Worm (Caenorhabditis elegans) whole organism, L4/young adult: ENCODE results near the gene C24B5.4.

Source experiments
- dao-5 ChIP-seq: sonication (generic microtip); optimal IDR thresholded peaks from 2 replicates; lab custom pipeline; 2016; ENCODE audit warnings: missing genotype, missing genetic modification characterization, moderate library complexity, missing compliant biosample characterization
- him-1 ChIP-seq: sonication (generic microtip); optimal IDR thresholded peaks from 2 replicates; lab custom pipeline; 2016; ENCODE audit warnings: missing genotype, missing genetic modification reagents, missing genetic modification characterization, missing compliant biosample characterization

DNA sequence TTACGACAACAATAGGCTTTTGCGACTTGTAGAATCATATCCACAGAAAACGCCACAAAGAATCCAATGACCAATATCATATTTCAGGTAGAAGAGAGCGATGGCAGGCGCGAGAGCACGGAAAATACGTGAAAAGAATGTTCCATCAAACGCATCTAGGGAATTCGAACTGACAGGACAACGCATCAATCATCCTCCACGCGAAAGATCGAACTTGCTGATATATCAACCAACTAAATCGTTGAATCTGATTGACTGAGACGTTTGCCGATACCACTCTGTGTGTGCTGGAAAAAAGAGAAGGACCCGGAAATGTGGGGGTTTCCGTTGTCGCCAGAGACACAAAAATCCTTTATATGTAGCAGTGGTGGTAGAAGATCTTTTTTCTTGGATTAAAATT is 21.1 kb upstream of the C24B5.4 start:
- TF ChIP-seq him-1 (tag; lab: Kevin White, UChicago) = no peak
- TF ChIP-seq dao-5 (tag; lab: Kevin White, UChicago) = no peak
